Worm (Caenorhabditis elegans) whole organism, L3 larva: ENCODE measurements around the gene sprr-2.

Source experiments
- ZK546.5 ChIP-seq: sonication (generic microtip); optimal IDR thresholded peaks from 2 replicates; lab custom pipeline; 2017; ENCODE audit warnings: missing biosample characterization, missing genetic modification characterization
- aly-2 ChIP-seq: fragments of 150-350 bp; optimal IDR thresholded peaks from 2 replicates; lab custom pipeline; 2014; ENCODE audit warnings: missing biosample characterization, missing genetic modification characterization
- ama-1 ChIP-seq: fragments of 150-350 bp; optimal IDR thresholded peaks from 2 replicates; lab custom pipeline; 2018
- elt-3 ChIP-seq, 3 experiments: fragments of 150-350 bp in 1 of 3; sonication (generic microtip) in 2 of 3; optimal IDR thresholded peaks; 2 replicates in 2 of 3; 4 replicates in 1 of 3; lab custom pipeline; 2014 to 2017; ENCODE audit warnings: missing biosample characterization in 3 of 3, missing genetic modification characterization in 3 of 3
- fos-1 ChIP-seq: fragments of 150-350 bp; optimal IDR thresholded peaks from 2 replicates; lab custom pipeline; 2014; ENCODE audit warnings: missing biosample characterization, missing genetic modification characterization
- hmg-11 ChIP-seq: sonication (generic microtip); optimal IDR thresholded peaks from 2 replicates; lab custom pipeline; 2016; ENCODE audit warnings: missing genetic modification characterization, missing compliant biosample characterization
- nhr-28 ChIP-seq: fragments of 150-350 bp; optimal IDR thresholded peaks from 2 replicates; lab custom pipeline; 2014; ENCODE audit warnings: missing biosample characterization, missing genetic modification characterization
- nhr-76 ChIP-seq: fragments of 150-350 bp; sonication (generic microtip); optimal IDR thresholded peaks from 5 replicates; lab custom pipeline; 2014; ENCODE audit warnings: missing biosample characterization, missing genetic modification characterization
- pha-4 ChIP-seq: fragments of 150-350 bp; optimal IDR thresholded peaks from 2 replicates; lab custom pipeline; 2014; ENCODE audit warnings: missing biosample characterization, missing genetic modification reagents, missing genetic modification characterization
- snpc-4 ChIP-seq: fragments of 150-350 bp; optimal IDR thresholded peaks from 2 replicates; lab custom pipeline; 2014; ENCODE audit warnings: missing biosample characterization, missing genetic modification characterization
- tbx-2 ChIP-seq: sonication (generic microtip); optimal IDR thresholded peaks from 2 replicates; lab custom pipeline; 2016; ENCODE audit warnings: mild to moderate bottlenecking, missing genetic modification characterization, missing compliant biosample characterization
- unc-62 ChIP-seq: fragments of 150-350 bp; sonication (generic microtip); optimal IDR thresholded peaks from 4 replicates; lab custom pipeline; 2014; ENCODE audit warnings: missing biosample characterization, missing genetic modification reagents, missing genetic modification characterization
- ztf-4 ChIP-seq: fragments of 150-350 bp; optimal IDR thresholded peaks from 2 replicates; lab custom pipeline; 2014; ENCODE audit warnings: missing biosample characterization, missing genetic modification characterization

DNA sequence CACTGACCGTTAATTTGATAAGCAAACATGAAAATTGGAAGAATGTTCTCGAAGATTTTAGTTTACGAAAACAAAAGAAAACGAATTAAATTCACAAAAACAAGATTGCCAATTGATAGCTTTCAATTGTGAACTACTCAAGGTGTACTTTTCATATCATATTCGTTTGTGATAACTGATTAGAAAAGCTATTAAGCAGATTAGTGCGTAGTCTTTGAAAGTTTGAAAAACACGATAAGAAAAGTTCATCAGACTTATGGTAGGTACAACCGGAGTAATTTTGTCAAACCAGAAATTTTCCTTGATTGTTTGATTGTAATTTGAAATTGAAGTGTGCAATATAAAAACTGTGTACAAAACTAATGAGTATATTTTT is 5.7 kb upstream of the sprr-2 start:
- TF ChIP-seq tbx-2 (tag; lab: Kevin White, UChicago) = no peak
- no peak for TF ChIP-seq ZK546.5
- no peak for TF ChIP-seq pha-4 (tag; lab: Kevin White, UChicago)
- no peak for TF ChIP-seq unc-62 (GFP tag; lab: Kevin White, UChicago)
- TF ChIP-seq ztf-4 (tag; lab: Kevin White, UChicago) = no peak
- no peak for TF ChIP-seq snpc-4
- TF ChIP-seq elt-3 (tag; optimal IDR thresholded peaks at IDR 0.05; lab: Kevin White, UChicago) = no peak
- no peak for TF ChIP-seq nhr-28
- no peak for TF ChIP-seq ama-1 (lab: Kevin White, UChicago)
- TF ChIP-seq fos-1 (tag; lab: Kevin White, UChicago) = no peak
- TF ChIP-seq hmg-11 (tag; lab: Kevin White, UChicago) = no peak
- TF ChIP-seq nhr-76 (tag; lab: Kevin White, UChicago) = no peak
- TF ChIP-seq aly-2 (tag; lab: Kevin White, UChicago) = no peak
